Worm (Caenorhabditis elegans) whole organism, mixed stage, embryonic: ENCODE measurements around the gene frm-3.
A peak's percentile ranks its signal among the peaks of the same experiment; 100 is the strongest.

Source experiments
- M03D4.4 ChIP-seq: sonication (generic microtip); optimal IDR thresholded peaks from 2 replicates; lab custom pipeline; 2017; ENCODE audit warnings: mild to moderate bottlenecking, missing genetic modification characterization, missing compliant biosample characterization
- bed-3 ChIP-seq: fragments of 200-800 bp; sonication (Bioruptor generic); optimal IDR thresholded peaks from 3 replicates; lab custom pipeline; 2018; ENCODE audit warnings: mild to moderate bottlenecking, missing genetic modification characterization, moderate library complexity, missing compliant biosample characterization
- blmp-1 ChIP-seq: fragments of 150-350 bp; optimal IDR thresholded peaks from 2 replicates; lab custom pipeline; 2014; ENCODE audit warnings: missing biosample characterization, missing genetic modification characterization
- ceh-39 ChIP-seq: fragments of 150-350 bp; optimal IDR thresholded peaks from 2 replicates; lab custom pipeline; 2014; ENCODE audit warnings: missing biosample characterization, missing genetic modification characterization
- ceh-43 ChIP-seq: fragments of 200-800 bp; sonication (Bioruptor generic); optimal IDR thresholded peaks from 2 replicates; lab custom pipeline; 2018; ENCODE audit warnings: mild to moderate bottlenecking, missing genetic modification characterization, moderate library complexity, missing compliant biosample characterization
- ceh-83 ChIP-seq: fragments of 200-800 bp; sonication (Bioruptor generic); optimal IDR thresholded peaks from 2 replicates; lab custom pipeline; 2018; ENCODE audit warnings: mild to moderate bottlenecking, missing genetic modification characterization, missing compliant biosample characterization
- ces-1 ChIP-seq: fragments of 150-350 bp; optimal IDR thresholded peaks from 2 replicates; lab custom pipeline; 2014; ENCODE audit warnings: missing biosample characterization, missing genetic modification reagents, missing genetic modification characterization
- cnd-1 ChIP-seq: fragments of 200-800 bp; sonication (Bioruptor generic); optimal IDR thresholded peaks from 2 replicates; lab custom pipeline; 2018; ENCODE audit warnings: mild to moderate bottlenecking, missing genetic modification characterization, missing compliant biosample characterization
- drap-1 ChIP-seq: fragments of 200-800 bp; sonication (Bioruptor generic); optimal IDR thresholded peaks from 3 replicates; lab custom pipeline; 2018; ENCODE audit warnings: mild to moderate bottlenecking, missing genetic modification characterization, missing compliant biosample characterization
- elt-1 ChIP-seq: sonication (generic microtip); optimal IDR thresholded peaks from 2 replicates; lab custom pipeline; 2017; ENCODE audit warnings: missing genetic modification characterization, mild to moderate bottlenecking, missing compliant biosample characterization, antibody characterized with exemption, moderate library complexity, borderline replicate concordance; ENCODE audit not compliant: insufficient read depth
- elt-3 ChIP-seq: fragments of 150-350 bp; optimal IDR thresholded peaks from 2 replicates; lab custom pipeline; 2014; ENCODE audit warnings: missing biosample characterization, missing genetic modification characterization
- flh-1 ChIP-seq: fragments of 200-800 bp; sonication (Bioruptor generic); optimal IDR thresholded peaks from 2 replicates; lab custom pipeline; 2018; ENCODE audit warnings: mild to moderate bottlenecking, missing genetic modification characterization, moderate library complexity, missing compliant biosample characterization
- ham-2 ChIP-seq: fragments of 200-800 bp; sonication (Bioruptor generic); optimal IDR thresholded peaks from 2 replicates; lab custom pipeline; 2018; ENCODE audit warnings: mild to moderate bottlenecking, missing genetic modification characterization, missing compliant biosample characterization
- hlh-1 ChIP-seq: fragments of 150-350 bp; optimal IDR thresholded peaks from 2 replicates; lab custom pipeline; 2014; ENCODE audit warnings: missing biosample characterization, missing genetic modification reagents, missing genetic modification characterization
- lin-13 ChIP-seq: fragments of 150-350 bp; optimal IDR thresholded peaks from 2 replicates; lab custom pipeline; 2014; ENCODE audit warnings: missing biosample characterization, missing genetic modification characterization
- lin-32 ChIP-seq: fragments of 200-800 bp; sonication (Bioruptor generic); optimal IDR thresholded peaks from 2 replicates; lab custom pipeline; 2018; ENCODE audit warnings: mild to moderate bottlenecking, missing genetic modification characterization, missing compliant biosample characterization
- lsy-2 ChIP-seq: fragments of 150-350 bp; optimal IDR thresholded peaks from 2 replicates; lab custom pipeline; 2014; ENCODE audit warnings: missing biosample characterization, missing genetic modification characterization
- mab-5 ChIP-seq: fragments of 150-350 bp; optimal IDR thresholded peaks from 2 replicates; lab custom pipeline; 2014; ENCODE audit warnings: missing biosample characterization, missing genetic modification characterization
- mep-1 ChIP-seq: fragments of 150-350 bp; optimal IDR thresholded peaks from 2 replicates; lab custom pipeline; 2017; ENCODE audit warnings: missing biosample characterization, missing genetic modification reagents, missing genetic modification characterization, inconsistent platforms
- mls-2 ChIP-seq: sonication (generic microtip); optimal IDR thresholded peaks from 2 replicates; lab custom pipeline; 2016; ENCODE audit warnings: mild to moderate bottlenecking, missing genetic modification characterization, moderate library complexity, missing compliant biosample characterization
- nhr-12 ChIP-seq: fragments of 150-350 bp; optimal IDR thresholded peaks from 2 replicates; lab custom pipeline; 2014; ENCODE audit warnings: missing biosample characterization, missing genetic modification characterization
- nhr-2 ChIP-seq: fragments of 150-350 bp; optimal IDR thresholded peaks from 2 replicates; lab custom pipeline; 2014; ENCODE audit warnings: missing biosample characterization, missing genetic modification characterization
- nhr-237 ChIP-seq: fragments of 150-350 bp; optimal IDR thresholded peaks from 2 replicates; lab custom pipeline; 2014; ENCODE audit warnings: missing biosample characterization, missing genetic modification characterization
- nhr-28 ChIP-seq: fragments of 150-350 bp; optimal IDR thresholded peaks from 2 replicates; lab custom pipeline; 2014; ENCODE audit warnings: missing biosample characterization, missing genetic modification characterization
- nhr-76 ChIP-seq: sonication (generic microtip); optimal IDR thresholded peaks from 2 replicates; lab custom pipeline; 2017; ENCODE audit warnings: missing biosample characterization, missing genetic modification characterization
- pha-4 ChIP-seq: fragments of 150-350 bp; optimal IDR thresholded peaks from 2 replicates; lab custom pipeline; 2018; ENCODE audit warnings: missing biosample characterization, missing genetic modification reagents, missing genetic modification characterization
- sem-2 ChIP-seq: fragments of 200-800 bp; sonication (Bioruptor generic); optimal IDR thresholded peaks from 2 replicates; lab custom pipeline; 2018; ENCODE audit warnings: mild to moderate bottlenecking, missing genetic modification characterization, missing compliant biosample characterization
- snpc-4 ChIP-seq: fragments of 150-350 bp; optimal IDR thresholded peaks from 2 replicates; lab custom pipeline; 2014; ENCODE audit warnings: missing biosample characterization, missing genetic modification characterization
- sptf-1 ChIP-seq: sonication (generic microtip); optimal IDR thresholded peaks from 2 replicates; lab custom pipeline; 2017; ENCODE audit warnings: mild to moderate bottlenecking, missing genetic modification characterization, moderate library complexity, missing compliant biosample characterization
- tbx-8 ChIP-seq: fragments of 200-800 bp; sonication (Bioruptor generic); optimal IDR thresholded peaks from 2 replicates; lab custom pipeline; 2018; ENCODE audit warnings: mild to moderate bottlenecking, missing genetic modification characterization, moderate library complexity, missing compliant biosample characterization
- unc-120 ChIP-seq: sonication (generic microtip); optimal IDR thresholded peaks from 2 replicates; lab custom pipeline; 2017; ENCODE audit warnings: missing genetic modification characterization, missing compliant biosample characterization; ENCODE audit not compliant: poor library complexity, severe bottlenecking
- unc-39 ChIP-seq: fragments of 150-350 bp; optimal IDR thresholded peaks from 2 replicates; lab custom pipeline; 2014; ENCODE audit warnings: missing biosample characterization, missing genetic modification characterization
- unc-62 ChIP-seq: fragments of 150-350 bp; optimal IDR thresholded peaks from 2 replicates; lab custom pipeline; 2014; ENCODE audit warnings: missing biosample characterization, missing genetic modification reagents, missing genetic modification characterization
- zip-8 ChIP-seq: fragments of 150-350 bp; optimal IDR thresholded peaks from 2 replicates; lab custom pipeline; 2014; ENCODE audit warnings: missing biosample characterization, missing genetic modification characterization
- ztf-11 ChIP-seq: fragments of 150-350 bp; optimal IDR thresholded peaks from 2 replicates; lab custom pipeline; 2014; ENCODE audit warnings: missing biosample characterization, missing genetic modification characterization

Gene frm-3

ce11 chrX:11605766-11606490 is 33.6 kb downstream of the frm-3 start:
- TF ChIP-seq elt-3 (tag; lab: Kevin White, UChicago) (peak; percentile 84), sem-2 (GFP tag; lab: Kevin White, UChicago) (peak; percentile 83), ceh-83 (GFP tag; lab: Kevin White, UChicago) (peak; percentile 97), ceh-39 (peak; percentile 87), ceh-43 (GFP tag; lab: Kevin White, UChicago) (peak; percentile 97), unc-39 (peak; percentile 95), ces-1 (peak; percentile 82), tbx-8 (GFP tag; lab: Kevin White, UChicago) (peak; percentile 99), nhr-237 (tag; lab: Kevin White, UChicago) (peak; percentile 98), zip-8 (tag; lab: Kevin White, UChicago) (no peak), pha-4 (tag; lab: Kevin White, UChicago) (peak; percentile 80), mep-1 (tag; lab: Kevin White, UChicago) (peak; percentile 97), lin-13 (tag; lab: Kevin White, UChicago) (peak; percentile 97), cnd-1 (tag; lab: Kevin White, UChicago) (peak; percentile 97), ham-2 (GFP tag; lab: Kevin White, UChicago) (peak; percentile 97), elt-1 (tag; lab: Kevin White, UChicago) (peak; percentile 11), hlh-1 (tag; lab: Kevin White, UChicago) (peak; percentile 72), ztf-11 (tag; lab: Kevin White, UChicago) (peak; percentile 94), snpc-4 (tag; lab: Kevin White, UChicago) (no peak), lsy-2 (tag; lab: Kevin White, UChicago) (peak; percentile 86), mls-2 (tag; lab: Kevin White, UChicago) (peak; percentile 99), nhr-12 (tag; lab: Kevin White, UChicago) (peak; percentile 81), M03D4.4 (tag; lab: Kevin White, UChicago) (peak; percentile 98), nhr-76 (tag; lab: Kevin White, UChicago) (no peak), unc-62 (GFP tag; lab: Kevin White, UChicago) (peak; percentile 96), nhr-28 (peak; percentile 76), nhr-2 (tag; lab: Kevin White, UChicago) (peak; percentile 59), blmp-1 (tag; lab: Kevin White, UChicago) (peak; percentile 89), mab-5 (no peak), flh-1 (GFP tag; lab: Kevin White, UChicago) (peak; percentile 95), sptf-1 (peak; percentile 99), drap-1 (GFP tag; lab: Kevin White, UChicago) (peak; percentile 95), bed-3 (GFP tag; lab: Kevin White, UChicago) (peak; percentile 96), unc-120 (tag; lab: Kevin White, UChicago) (peak; percentile 100), lin-32 (peak; percentile 83)

DNA sequence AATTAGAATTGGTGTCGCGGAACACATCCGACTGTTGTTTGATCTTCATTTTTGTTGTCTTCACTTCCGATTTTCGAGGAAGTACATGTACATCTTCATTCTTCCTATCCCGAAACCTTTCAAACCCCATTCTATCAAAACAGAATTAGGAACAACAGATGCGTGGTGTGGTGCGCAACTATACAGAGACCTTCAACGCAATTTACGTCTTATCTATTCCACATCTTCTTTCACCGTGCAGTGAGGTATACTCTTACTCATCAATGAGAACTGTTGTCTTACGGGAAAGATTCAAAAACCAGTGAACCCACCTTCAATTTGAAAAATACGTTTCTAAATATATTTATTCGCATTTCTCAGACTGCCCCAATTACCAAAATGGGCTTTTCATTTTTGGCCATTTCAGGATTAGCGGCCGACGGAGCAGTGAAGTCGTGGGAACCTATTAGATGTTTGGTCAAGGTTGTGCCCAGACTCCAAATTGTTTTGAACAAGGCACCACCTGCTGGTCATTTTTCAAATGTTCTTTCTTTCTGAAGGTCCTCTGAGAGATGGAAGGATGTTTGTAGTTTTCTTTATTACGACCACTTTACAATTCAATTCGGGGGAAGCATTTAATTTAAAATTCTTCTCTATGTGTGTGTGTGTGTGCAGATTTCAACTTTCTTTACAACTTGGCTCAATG is 34.7 kb downstream of the frm-3 start:
- TF ChIP-seq drap-1 (GFP tag; lab: Kevin White, UChicago) (no peak), sem-2 (GFP tag; lab: Kevin White, UChicago) (no peak), ceh-43 (GFP tag; lab: Kevin White, UChicago) (no peak), unc-62 (GFP tag; lab: Kevin White, UChicago) (peak; percentile 33), lin-13 (tag; lab: Kevin White, UChicago) (no peak), nhr-237 (tag; lab: Kevin White, UChicago) (no peak), cnd-1 (tag; lab: Kevin White, UChicago) (no peak), mls-2 (tag; lab: Kevin White, UChicago) (no peak), nhr-12 (tag; lab: Kevin White, UChicago) (no peak), ztf-11 (tag; lab: Kevin White, UChicago) (no peak), ces-1 (no peak), tbx-8 (GFP tag; lab: Kevin White, UChicago) (no peak), ham-2 (GFP tag; lab: Kevin White, UChicago) (no peak), zip-8 (tag; lab: Kevin White, UChicago) (no peak), mep-1 (tag; lab: Kevin White, UChicago) (no peak), ceh-39 (no peak), nhr-2 (tag; lab: Kevin White, UChicago) (no peak), sptf-1 (no peak), blmp-1 (tag; lab: Kevin White, UChicago) (no peak), lin-32 (no peak), pha-4 (tag; lab: Kevin White, UChicago) (no peak), flh-1 (GFP tag; lab: Kevin White, UChicago) (no peak), mab-5 (no peak), snpc-4 (tag; lab: Kevin White, UChicago) (no peak), hlh-1 (tag; lab: Kevin White, UChicago) (peak; percentile 30), unc-120 (tag; lab: Kevin White, UChicago) (peak; percentile 52), elt-1 (tag; lab: Kevin White, UChicago) (peak; percentile 55), M03D4.4 (tag; lab: Kevin White, UChicago) (peak; percentile 19), unc-39 (no peak)
